Worm (Caenorhabditis elegans) whole organism, young adult: ENCODE data around the gene taf-11.1.

Source experiments
- B0261.1 ChIP-seq: sonication (generic microtip); optimal IDR thresholded peaks from 2 replicates; lab custom pipeline; 2016; ENCODE audit warnings: mild to moderate bottlenecking, missing genetic modification characterization, moderate library complexity, missing compliant biosample characterization
- C17E4.6 ChIP-seq: fragments of 200-800 bp; sonication (Bioruptor generic); IDR thresholded peaks from 2 replicates; pipeline ENCODE4 v1.3.6; 2022; ENCODE audit warnings: missing genetic modification reagents, missing genetic modification characterization, missing compliant biosample characterization
- hlh-12 ChIP-seq: sonication (generic microtip); optimal IDR thresholded peaks from 2 replicates; lab custom pipeline; 2016; ENCODE audit warnings: missing genetic modification characterization, missing compliant biosample characterization
- mcd-1 ChIP-seq: fragments of 200-800 bp; sonication (Bioruptor generic); IDR thresholded peaks from 2 replicates; pipeline ENCODE4 v1.3.6; 2022; ENCODE audit warnings: missing genetic modification reagents, missing genetic modification characterization, missing compliant biosample characterization
- mel-28 ChIP-seq: sonication (generic microtip); optimal IDR thresholded peaks from 2 replicates; lab custom pipeline; 2016; ENCODE audit warnings: borderline replicate concordance, mild to moderate bottlenecking, missing genetic modification characterization, missing compliant biosample characterization
- pha-4 ChIP-seq: fragments of 150-350 bp; sonication (generic microtip); optimal IDR thresholded peaks from 2 replicates; lab custom pipeline; 2014; ENCODE audit warnings: missing biosample characterization, missing genetic modification reagents, missing genetic modification characterization
- snpc-1.1 ChIP-seq: sonication (generic microtip); optimal IDR thresholded peaks from 2 replicates; lab custom pipeline; 2017; ENCODE audit warnings: missing genetic modification characterization, mild to moderate bottlenecking, missing compliant biosample characterization, antibody characterized with exemption, moderate library complexity, missing genotype, missing genetic modification reagents; ENCODE audit not compliant: insufficient read depth
- snpc-4 ChIP-seq, 5 experiments: fragments of 150-350 bp in 1 of 5; sonication (generic microtip) in 4 of 5; optimal IDR thresholded peaks; 2 replicates each; lab custom pipeline; 2014 to 2018; ENCODE audit warnings: missing genetic modification characterization in 5 of 5, missing biosample characterization in 3 of 5, antibody characterized with exemption in 2 of 5, mild to moderate bottlenecking in 2 of 5, missing compliant biosample characterization in 2 of 5, missing genotype in 2 of 5, moderate library complexity in 2 of 5, missing genetic modification reagents in 1 of 5
- ztf-28 ChIP-seq: fragments of 200-800 bp; sonication (Bioruptor generic); IDR thresholded peaks from 2 replicates; pipeline ENCODE4 v1.3.6; 2022; ENCODE audit warnings: missing genetic modification reagents, missing genetic modification characterization, missing compliant biosample characterization

ce11 chrX:4238971-4239370, 16.0 kb upstream of the taf-11.1 start:
- TF ChIP-seq ztf-28 (GFP tag; lab: Robert Waterston, UW) (no peak), mel-28 (tag; lab: Kevin White, UChicago) (no peak), snpc-1.1 (tag; lab: Kevin White, UChicago) (no peak), hlh-12 (no peak), snpc-4 (GFP tag; optimal IDR thresholded peaks at IDR 0.05; lab: Kevin White, UChicago) (no peak), snpc-4 (tag; optimal IDR thresholded peaks at IDR 0.05; lab: Kevin White, UChicago) (no peak), B0261.1 (no peak), pha-4 (tag; lab: Kevin White, UChicago) (no peak), mcd-1 (GFP tag; lab: Robert Waterston, UW) (no peak), C17E4.6 (GFP tag; lab: Robert Waterston, UW) (no peak)
